Worm (Caenorhabditis elegans) whole organism, L2 larva: ENCODE data around the gene T21D9.2.

Source experiments
- R02D3.7 ChIP-seq: fragments of 150-350 bp; optimal IDR thresholded peaks from 2 replicates; lab custom pipeline; 2014; ENCODE audit warnings: missing biosample characterization, missing genetic modification characterization
- ceh-16 ChIP-seq: fragments of 150-350 bp; optimal IDR thresholded peaks from 2 replicates; lab custom pipeline; 2014; ENCODE audit warnings: missing biosample characterization, missing genetic modification characterization
- lin-13 ChIP-seq: fragments of 150-350 bp; optimal IDR thresholded peaks from 2 replicates; lab custom pipeline; 2014; ENCODE audit warnings: missing biosample characterization, missing genetic modification reagents, missing genetic modification characterization
- lsy-2 ChIP-seq, 2 experiments: fragments of 150-350 bp in 1 of 2; sonication (generic microtip) in 1 of 2; optimal IDR thresholded peaks; 2 replicates each; lab custom pipeline; 2014 to 2017; ENCODE audit warnings: missing biosample characterization in 2 of 2, missing genetic modification characterization in 2 of 2
- nhr-12 ChIP-seq: fragments of 150-350 bp; optimal IDR thresholded peaks from 2 replicates; lab custom pipeline; 2014; ENCODE audit warnings: missing biosample characterization, missing genetic modification characterization
- nhr-77 ChIP-seq: fragments of 150-350 bp; optimal IDR thresholded peaks from 2 replicates; lab custom pipeline; 2014; ENCODE audit warnings: missing biosample characterization, missing genetic modification characterization
- ztf-11 ChIP-seq: sonication (generic microtip); optimal IDR thresholded peaks from 2 replicates; lab custom pipeline; 2017; ENCODE audit warnings: missing biosample characterization, missing genetic modification characterization

DNA sequence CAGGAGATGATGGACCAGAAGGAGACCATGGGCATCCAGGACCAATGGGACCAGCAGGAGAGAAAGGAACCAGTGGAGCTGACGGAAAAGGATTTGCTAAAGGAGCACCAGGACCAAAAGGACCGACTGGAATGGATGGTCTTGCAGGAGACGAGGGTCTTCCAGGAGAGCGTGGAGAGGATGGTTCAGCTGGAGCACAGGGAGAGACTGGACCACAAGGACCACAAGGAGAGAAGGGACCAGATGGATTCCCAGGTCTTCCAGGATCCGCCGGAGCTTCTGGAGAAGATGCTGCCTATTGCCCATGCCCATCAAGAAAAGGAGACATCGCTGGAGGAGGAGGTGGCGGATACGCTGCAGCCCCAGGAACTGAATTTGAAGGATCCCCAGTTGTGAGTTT lies 2.6 kb downstream of the T21D9.2 start:
- TF ChIP-seq nhr-12 (tag; lab: Kevin White, UChicago) (no peak), lin-13 (GFP tag; lab: Kevin White, UChicago) (no peak), ceh-16 (tag; lab: Kevin White, UChicago) (no peak), lsy-2 (tag; optimal IDR thresholded peaks at IDR 0.05; lab: Kevin White, UChicago) (no peak), R02D3.7 (no peak), nhr-77 (tag; lab: Kevin White, UChicago) (no peak), ztf-11 (no peak)
